Worm (Caenorhabditis elegans) whole organism, L3 larva: Measurements from ENCODE around the gene msp-40.

Experiments used
- R02D3.7 ChIP-seq: fragments of 150-350 bp; optimal IDR thresholded peaks from 2 replicates; lab custom pipeline; 2014; ENCODE audit warnings: missing biosample characterization, missing genetic modification characterization
- aly-2 ChIP-seq: fragments of 150-350 bp; optimal IDR thresholded peaks from 2 replicates; lab custom pipeline; 2014; ENCODE audit warnings: missing biosample characterization, missing genetic modification characterization
- ceh-28 ChIP-seq: fragments of 150-350 bp; optimal IDR thresholded peaks from 2 replicates; lab custom pipeline; 2014; ENCODE audit warnings: missing biosample characterization, missing genetic modification reagents, missing genetic modification characterization
- ceh-82 ChIP-seq: fragments of 150-350 bp; optimal IDR thresholded peaks from 2 replicates; lab custom pipeline; 2014; ENCODE audit warnings: missing biosample characterization, missing genetic modification characterization
- ceh-9 ChIP-seq: sonication (generic microtip); optimal IDR thresholded peaks from 2 replicates; lab custom pipeline; 2018; ENCODE audit warnings: missing biosample characterization, missing genetic modification characterization
- egl-27 ChIP-seq: sonication (generic microtip); optimal IDR thresholded peaks from 4 replicates; lab custom pipeline; 2017; ENCODE audit warnings: missing biosample characterization, missing genetic modification reagents, missing genetic modification characterization
- egl-5 ChIP-seq: fragments of 150-350 bp; optimal IDR thresholded peaks from 2 replicates; lab custom pipeline; 2017; ENCODE audit warnings: missing biosample characterization, missing genetic modification reagents, missing genetic modification characterization, inconsistent platforms
- elt-2 ChIP-seq: sonication (generic microtip); optimal IDR thresholded peaks from 2 replicates; lab custom pipeline; 2016; ENCODE audit warnings: missing genetic modification reagents, mild to moderate bottlenecking, missing genetic modification characterization, missing compliant biosample characterization
- elt-3 ChIP-seq, 3 experiments: fragments of 150-350 bp in 1 of 3; sonication (generic microtip) in 2 of 3; optimal IDR thresholded peaks; 2 replicates in 2 of 3; 4 replicates in 1 of 3; lab custom pipeline; 2014 to 2017; ENCODE audit warnings: missing biosample characterization in 3 of 3, missing genetic modification characterization in 3 of 3
- fkh-10 ChIP-seq: sonication (generic microtip); optimal IDR thresholded peaks from 2 replicates; lab custom pipeline; 2017; ENCODE audit warnings: missing biosample characterization, missing genetic modification reagents, missing genetic modification characterization
- fkh-2 ChIP-seq: fragments of 150-350 bp; optimal IDR thresholded peaks from 2 replicates; lab custom pipeline; 2014; ENCODE audit warnings: missing biosample characterization, missing genetic modification reagents, missing genetic modification characterization
- fos-1 ChIP-seq: fragments of 150-350 bp; optimal IDR thresholded peaks from 2 replicates; lab custom pipeline; 2014; ENCODE audit warnings: missing biosample characterization, missing genetic modification characterization
- hmg-11 ChIP-seq: sonication (generic microtip); optimal IDR thresholded peaks from 2 replicates; lab custom pipeline; 2016; ENCODE audit warnings: missing genetic modification characterization, missing compliant biosample characterization
- jun-1 ChIP-seq: fragments of 150-350 bp; optimal IDR thresholded peaks from 2 replicates; lab custom pipeline; 2014; ENCODE audit warnings: missing biosample characterization, missing genetic modification reagents, missing genetic modification characterization
- lin-15B ChIP-seq: fragments of 150-350 bp; optimal IDR thresholded peaks from 2 replicates; lab custom pipeline; 2014; ENCODE audit warnings: missing biosample characterization, missing genetic modification characterization
- lin-39 ChIP-seq: fragments of 150-350 bp; optimal IDR thresholded peaks from 2 replicates; lab custom pipeline; 2018; ENCODE audit warnings: missing biosample characterization, missing genetic modification reagents, missing genetic modification characterization
- mdl-1 ChIP-seq: fragments of 150-350 bp; optimal IDR thresholded peaks from 2 replicates; lab custom pipeline; 2014; ENCODE audit warnings: missing biosample characterization, missing genetic modification characterization
- mml-1 ChIP-seq: fragments of 150-350 bp; sonication (generic microtip); optimal IDR thresholded peaks from 3 replicates; lab custom pipeline; 2014; ENCODE audit warnings: missing biosample characterization, missing genetic modification characterization
- nfya-1 ChIP-seq: sonication (generic microtip); optimal IDR thresholded peaks from 2 replicates; lab custom pipeline; 2017; ENCODE audit warnings: missing genetic modification characterization, mild to moderate bottlenecking, missing compliant biosample characterization, antibody characterized with exemption, moderate library complexity; ENCODE audit not compliant: insufficient read depth
- nhr-11 ChIP-seq: fragments of 150-350 bp; optimal IDR thresholded peaks from 2 replicates; lab custom pipeline; 2014; ENCODE audit warnings: missing biosample characterization, missing genetic modification characterization
- nhr-23 ChIP-seq: fragments of 150-350 bp; optimal IDR thresholded peaks from 2 replicates; lab custom pipeline; 2014; ENCODE audit warnings: missing biosample characterization, missing genetic modification reagents, missing genetic modification characterization
- nhr-237 ChIP-seq: fragments of 150-350 bp; optimal IDR thresholded peaks from 2 replicates; lab custom pipeline; 2014; ENCODE audit warnings: missing biosample characterization, missing genetic modification characterization
- nhr-25 ChIP-seq: sonication (generic microtip); optimal IDR thresholded peaks from 2 replicates; lab custom pipeline; 2017; ENCODE audit warnings: missing biosample characterization, missing genetic modification characterization
- nhr-28 ChIP-seq: fragments of 150-350 bp; optimal IDR thresholded peaks from 2 replicates; lab custom pipeline; 2014; ENCODE audit warnings: missing biosample characterization, missing genetic modification characterization
- nhr-43 ChIP-seq: sonication (generic microtip); optimal IDR thresholded peaks from 2 replicates; lab custom pipeline; 2016; ENCODE audit warnings: mild to moderate bottlenecking, missing genetic modification characterization, missing compliant biosample characterization; ENCODE audit not compliant: poor library complexity, severe bottlenecking
- nhr-76 ChIP-seq: fragments of 150-350 bp; sonication (generic microtip); optimal IDR thresholded peaks from 5 replicates; lab custom pipeline; 2014; ENCODE audit warnings: missing biosample characterization, missing genetic modification characterization
- nhr-77 ChIP-seq: fragments of 150-350 bp; optimal IDR thresholded peaks from 2 replicates; lab custom pipeline; 2014; ENCODE audit warnings: missing biosample characterization, missing genetic modification characterization
- pha-4 ChIP-seq: fragments of 150-350 bp; optimal IDR thresholded peaks from 2 replicates; lab custom pipeline; 2014; ENCODE audit warnings: missing biosample characterization, missing genetic modification reagents, missing genetic modification characterization
- pqm-1 ChIP-seq: fragments of 150-350 bp; optimal IDR thresholded peaks from 2 replicates; lab custom pipeline; 2017; ENCODE audit warnings: missing biosample characterization, missing genetic modification characterization, inconsistent platforms
- tbx-2 ChIP-seq: sonication (generic microtip); optimal IDR thresholded peaks from 2 replicates; lab custom pipeline; 2016; ENCODE audit warnings: mild to moderate bottlenecking, missing genetic modification characterization, missing compliant biosample characterization
- unc-39 ChIP-seq: sonication (generic microtip); optimal IDR thresholded peaks from 4 replicates; lab custom pipeline; 2017; ENCODE audit warnings: missing biosample characterization, missing genetic modification characterization
- unc-62 ChIP-seq: fragments of 150-350 bp; sonication (generic microtip); optimal IDR thresholded peaks from 4 replicates; lab custom pipeline; 2014; ENCODE audit warnings: missing biosample characterization, missing genetic modification reagents, missing genetic modification characterization
- zag-1 ChIP-seq: fragments of 150-350 bp; optimal IDR thresholded peaks from 2 replicates; lab custom pipeline; 2014; ENCODE audit warnings: missing biosample characterization, missing genetic modification characterization
- ztf-11 ChIP-seq: fragments of 150-350 bp; optimal IDR thresholded peaks from 2 replicates; lab custom pipeline; 2014; ENCODE audit warnings: missing biosample characterization, missing genetic modification characterization
- ztf-4 ChIP-seq: fragments of 150-350 bp; optimal IDR thresholded peaks from 2 replicates; lab custom pipeline; 2014; ENCODE audit warnings: missing biosample characterization, missing genetic modification characterization

msp-40 gene

DNA sequence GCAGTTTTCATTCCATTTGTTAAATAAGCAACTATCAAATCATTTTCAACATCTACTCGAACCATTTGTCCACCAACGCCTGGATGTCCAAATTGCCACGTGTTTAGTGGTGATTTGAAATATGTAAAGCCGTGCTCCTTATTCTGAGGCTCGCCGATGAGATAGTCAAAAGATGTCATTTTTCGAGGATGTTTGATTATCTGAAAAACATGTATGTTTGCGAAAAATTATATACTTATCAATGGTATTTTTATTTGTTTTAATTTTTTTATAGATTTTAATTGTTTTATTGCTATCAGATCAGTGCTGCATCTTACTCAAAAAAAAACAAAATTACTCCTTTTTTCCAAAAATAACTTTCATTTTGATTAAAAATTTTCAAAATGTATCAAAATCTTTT lies 6.4 kb upstream of the msp-40 start:
- no peak for TF ChIP-seq ceh-9 (tag; lab: Kevin White, UChicago)
- TF ChIP-seq nhr-43 (tag; lab: Kevin White, UChicago) = no peak
- TF ChIP-seq mdl-1 (tag; lab: Kevin White, UChicago) = no peak
- TF ChIP-seq egl-5 (tag; lab: Kevin White, UChicago) = no peak

DNA sequence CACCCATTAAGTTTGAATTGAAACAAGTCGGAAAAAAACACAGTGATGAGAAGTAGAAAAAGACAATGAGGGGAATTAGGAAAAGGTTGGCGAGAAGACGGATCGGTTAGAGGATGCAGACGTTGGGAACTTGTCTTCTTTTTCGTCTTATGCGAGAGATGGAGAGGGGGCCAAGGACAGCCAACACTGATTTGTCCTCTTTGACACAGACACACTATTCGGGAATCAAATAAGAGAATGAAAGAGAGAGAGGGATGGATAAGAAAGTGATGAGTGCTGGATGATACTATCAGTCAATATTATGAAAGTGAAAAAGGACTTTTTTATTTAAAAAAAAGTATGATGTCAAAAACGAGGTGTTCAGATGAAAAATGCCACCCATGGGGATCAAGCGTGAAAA lies 3.5 kb upstream of the msp-40 start, which contains the start of gene lact-5:
TSS of gene lact-5 (minus strand) at position 1 of the 400 bp plus-strand sequence.
- TF ChIP-seq unc-39 = no peak
- TF ChIP-seq nhr-237 = no peak
- TF ChIP-seq nhr-43 (tag; lab: Kevin White, UChicago) = peak; percentile 16
- TF ChIP-seq fos-1 (tag; lab: Kevin White, UChicago) = no peak
- TF ChIP-seq nhr-23 (tag; lab: Kevin White, UChicago) = peak; percentile 66
- peak in 1 of 3 experiments; percentile 10 for TF ChIP-seq elt-3 (tag; optimal IDR thresholded peaks at IDR 0.05; lab: Kevin White, UChicago)
- TF ChIP-seq ztf-4 = no peak
- TF ChIP-seq nhr-25 (tag; lab: Kevin White, UChicago) = peak; percentile 43

DNA sequence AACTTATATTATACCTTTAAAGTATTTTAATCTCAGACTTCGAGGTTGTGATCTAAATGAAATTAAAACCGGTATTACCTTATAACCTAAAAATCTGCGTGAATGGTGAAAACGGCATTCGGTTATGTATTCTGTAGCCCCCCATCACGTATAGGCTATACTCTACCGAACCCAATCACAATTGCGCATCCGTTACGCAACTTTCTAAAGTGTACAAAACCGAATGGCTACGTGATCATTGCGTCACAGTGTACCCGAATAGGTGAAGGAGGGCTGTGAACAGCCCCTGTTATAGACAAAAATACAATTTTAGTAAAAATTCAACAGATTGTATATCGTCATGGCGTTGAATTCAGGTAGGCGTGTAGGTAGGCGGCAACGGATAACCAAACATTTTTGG lies 2.6 kb upstream of the msp-40 start:
- TF ChIP-seq egl-27 (tag; lab: Kevin White, UChicago) (no peak), ztf-4 (no peak), nhr-28 (tag; lab: Kevin White, UChicago) (no peak), fos-1 (tag; lab: Kevin White, UChicago) (no peak), fkh-10 (GFP tag; lab: Kevin White, UChicago) (no peak), pha-4 (tag; lab: Kevin White, UChicago) (no peak), ceh-9 (tag; lab: Kevin White, UChicago) (no peak), nhr-76 (no peak), elt-2 (tag; lab: Kevin White, UChicago) (no peak), R02D3.7 (tag; lab: Kevin White, UChicago) (no peak), fkh-2 (no peak), nhr-11 (tag; lab: Kevin White, UChicago) (no peak)

DNA sequence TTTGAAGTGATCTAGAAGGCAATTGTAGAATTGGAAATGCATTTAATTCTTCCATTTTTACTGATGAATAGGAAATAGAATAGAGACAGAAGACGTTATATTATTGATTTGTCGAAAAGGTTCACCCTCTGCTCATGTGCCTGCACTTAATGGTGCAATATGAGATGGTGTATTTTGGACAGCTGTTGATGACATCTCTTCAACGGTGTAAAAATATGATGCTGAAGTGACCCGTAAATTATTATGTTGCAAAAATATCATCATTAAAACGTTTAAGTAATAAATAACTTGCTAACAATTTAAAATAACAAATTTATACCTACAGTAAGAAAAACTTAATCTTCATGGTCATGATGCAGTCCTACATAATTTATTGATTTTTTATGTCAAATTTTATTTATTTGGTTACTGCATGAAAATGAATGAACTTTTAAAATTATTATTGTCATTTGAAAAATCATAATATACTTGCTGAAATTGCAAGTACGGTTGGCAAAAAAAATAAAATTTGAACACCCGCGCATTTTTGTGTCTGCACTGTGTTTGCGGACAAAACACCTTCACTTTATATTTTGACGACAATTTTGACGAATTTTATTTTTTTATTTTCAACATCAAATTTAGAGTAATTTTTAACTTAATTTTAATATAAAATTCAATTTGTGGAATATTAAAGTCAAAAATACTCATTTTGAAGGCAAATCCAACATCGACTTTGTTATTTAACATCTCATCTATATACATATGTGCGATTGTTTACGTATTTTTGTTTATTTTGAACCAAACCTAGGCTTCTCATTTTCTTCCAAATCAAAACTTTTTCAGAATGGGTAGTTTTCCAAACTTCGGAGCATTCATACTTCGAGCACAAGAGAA lies 2.8 kb downstream of the msp-40 start, which contains the start of the genes fbxb-88 and tbck-1:
TSS of gene fbxb-88 (minus strand) at position 151 of the 876 bp plus-strand sequence.
TSS of gene tbck-1 (plus strand) at position 826 of the 876 bp plus-strand sequence.
- TF ChIP-seq ceh-28 (tag; lab: Kevin White, UChicago) (peak; percentile 5), nfya-1 (peak; percentile 63), lin-15B (tag; lab: Kevin White, UChicago) (peak; percentile 40), nhr-76 (no peak)

DNA sequence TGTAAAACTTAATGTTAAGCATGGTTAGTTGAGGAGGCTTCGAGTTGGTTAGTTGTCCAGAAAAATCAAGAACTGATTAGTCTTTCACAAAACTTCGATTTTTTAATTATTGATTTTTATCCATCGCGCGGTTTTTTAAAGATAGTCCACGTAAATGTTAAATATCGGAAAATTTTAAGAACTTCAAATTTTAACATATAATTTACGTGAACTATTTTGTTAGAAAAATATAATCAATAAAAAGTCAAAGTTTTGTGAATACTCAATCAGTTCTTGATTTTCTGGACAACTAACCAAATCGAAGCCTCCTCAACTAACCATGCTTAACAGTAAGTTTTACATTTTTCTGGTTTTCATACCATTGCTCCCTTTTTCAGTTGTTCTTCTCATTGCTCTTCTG lies 9.5 kb downstream of the msp-40 start, which contains the start of the genes C33F10.11 and C33F10.1:
TSS of gene C33F10.11 (minus strand) at position 101 of the 400 bp plus-strand sequence.
TSS of gene C33F10.1 (plus strand) at position 263 of the 400 bp plus-strand sequence.
- TF ChIP-seq R02D3.7 (tag; lab: Kevin White, UChicago) (no peak), ztf-4 (no peak), nhr-76 (no peak), nhr-11 (tag; lab: Kevin White, UChicago) (no peak), tbx-2 (no peak), aly-2 (tag; lab: Kevin White, UChicago) (no peak), zag-1 (no peak)

DNA sequence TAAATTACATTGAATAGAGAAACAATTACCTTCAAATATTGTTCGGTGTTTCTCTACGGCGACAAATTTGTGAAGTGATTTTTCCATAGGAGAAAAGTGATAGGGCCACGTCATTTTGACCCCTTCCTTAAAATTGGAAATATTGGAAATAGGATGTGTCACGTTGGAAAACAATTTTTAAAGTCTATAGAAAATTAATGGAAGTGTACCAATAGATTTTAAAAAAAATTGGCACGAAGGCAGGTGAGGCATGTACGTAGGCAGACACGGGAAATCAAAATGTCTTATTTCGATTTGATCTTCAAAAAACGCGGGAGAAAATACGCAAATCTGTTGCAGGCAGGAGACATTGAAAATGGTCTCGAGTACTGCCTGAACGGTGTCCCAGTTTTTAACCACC lies 12.4 kb downstream of the msp-40 start, which contains the start of gene C33F10.12:
TSS of gene C33F10.12 (minus strand) at position 101 of the 400 bp plus-strand sequence.
- TF ChIP-seq unc-62 (GFP tag; lab: Kevin White, UChicago) (no peak), ztf-11 (no peak), hmg-11 (no peak), nhr-28 (tag; lab: Kevin White, UChicago) (no peak), elt-2 (tag; lab: Kevin White, UChicago) (no peak), pqm-1 (no peak), zag-1 (no peak), nfya-1 (no peak), nhr-77 (tag; lab: Kevin White, UChicago) (no peak), egl-27 (tag; lab: Kevin White, UChicago) (no peak), lin-39 (tag; lab: Kevin White, UChicago) (no peak), fos-1 (tag; lab: Kevin White, UChicago) (no peak), mml-1 (tag; lab: Kevin White, UChicago) (no peak), ceh-82 (tag; lab: Kevin White, UChicago) (no peak), aly-2 (tag; lab: Kevin White, UChicago) (no peak), jun-1 (tag; lab: Kevin White, UChicago) (no peak)
- TF ChIP-seq, all 47 proteins: peak for 0
